Worm (Caenorhabditis elegans): Measurements from ENCODE around the gene lin-23.

lin-23 gene

ce11 chrII:6370110-6370509 lies 993 bp upstream of the lin-23 start (continued):
- TF ChIP-seq ztf-3 (GFP tag; optimal IDR thresholded peaks at IDR 0.05) (no peak), lin-26 (GFP tag; IDR thresholded peaks at IDR 0.05) (no peak), ceh-40 (GFP tag; IDR thresholded peaks at IDR 0.05) (no peak), attf-6 (GFP tag; IDR thresholded peaks at IDR 0.05) (0 out of 2 replicates have a peak, but pooled peaks have one; percentile 25), lsl-1 (GFP tag; optimal IDR thresholded peaks at IDR 0.05) (peak; percentile 75), attf-3 (GFP tag; conservative IDR thresholded peaks at IDR 0.05) (peak; percentile 45; the same call in 1 of the 2 replicates), lsy-27 (tag; optimal IDR thresholded peaks at IDR 0.05; ENCODE audit: borderline replicate concordance, insufficient read depth) (no peak), ztf-18 (tag; optimal IDR thresholded peaks at IDR 0.05) (peak; percentile 75), unc-130 (GFP tag; optimal IDR thresholded peaks at IDR 0.05) (peak; percentile 15), madf-8 (GFP tag; conservative IDR thresholded peaks at IDR 0.05) (peak; percentile 57), mes-4 (tag; optimal IDR thresholded peaks at IDR 0.05) (no peak), madf-10 (tag; optimal IDR thresholded peaks at IDR 0.05) (no peak)

DNA sequence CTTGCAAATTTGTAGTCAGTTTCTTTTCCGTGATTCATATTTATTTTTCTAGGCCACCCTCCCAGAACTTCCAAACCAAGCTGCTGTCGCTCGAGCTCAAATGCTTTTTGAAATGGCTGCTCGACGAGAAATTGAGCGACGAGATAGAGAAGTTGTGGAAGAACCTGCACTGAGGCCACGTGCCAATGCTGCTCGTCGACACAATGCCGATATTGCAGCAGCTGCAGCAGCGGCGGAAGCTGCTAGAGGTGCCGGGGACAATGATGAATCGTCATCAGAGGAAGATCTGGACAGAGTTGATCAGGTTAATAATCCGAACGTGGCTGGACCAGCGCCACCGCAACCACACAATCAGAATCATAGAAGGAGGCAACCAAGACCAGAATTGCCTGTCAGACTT lies 2.3 kb downstream of the lin-23 start:
- TF ChIP-seq ceh-58 (GFP tag; IDR thresholded peaks at IDR 0.05), result 0 out of 2 replicates have a peak, but pooled peaks have one; percentile 60
- peak; percentile 37; the same call in 1 of the 2 replicates for TF ChIP-seq egrh-3 (GFP tag; IDR thresholded peaks at IDR 0.05)
- TF ChIP-seq Y53G8AR.9 (GFP tag; conservative IDR thresholded peaks at IDR 0.05), result no peak
- TF ChIP-seq pha-4 (tag; optimal IDR thresholded peaks at IDR 0.05), result no peak
- TF ChIP-seq K11D2.4 (GFP tag; IDR thresholded peaks at IDR 0.05), result no peak
- no peak for TF ChIP-seq ceh-27 (GFP tag; optimal IDR thresholded peaks at IDR 0.05)
- TF ChIP-seq hmg-20 (GFP tag; IDR thresholded peaks at IDR 0.05), result no peak
- TF ChIP-seq mcd-1 (GFP tag; IDR thresholded peaks at IDR 0.05), result peak; percentile 40; the same call in 1 of the 2 replicates
- no peak for TF ChIP-seq ztf-6 (GFP tag; IDR thresholded peaks at IDR 0.05)
- TF ChIP-seq lag-1 (GFP tag; IDR thresholded peaks at IDR 0.05), result no peak
- TF ChIP-seq snpc-4 (GFP tag; optimal IDR thresholded peaks at IDR 0.05), result no peak
- TF ChIP-seq snpc-4 (tag; optimal IDR thresholded peaks at IDR 0.05), result no peak
- TF ChIP-seq F22D6.2 (tag; optimal IDR thresholded peaks at IDR 0.05), result no peak
- TF ChIP-seq sea-2 (GFP tag; IDR thresholded peaks at IDR 0.05), result no peak

ce11 chrII:6374646-6375045 lies 3.5 kb downstream of the lin-23 start:
- TF ChIP-seq C06A6.2 (GFP tag; conservative IDR thresholded peaks at IDR 0.05), result no peak
- 0 out of 2 replicates have a peak, but pooled peaks have one; percentile 6 for TF ChIP-seq ekl-4 (GFP tag; IDR thresholded peaks at IDR 0.05)
- TF ChIP-seq cebp-1 (GFP tag; IDR thresholded peaks at IDR 0.05), result no peak; the same call in 1 of the 2 replicates
- TF ChIP-seq cebp-1 (tag; optimal IDR thresholded peaks at IDR 0.05), result peak; percentile 83
- TF ChIP-seq madf-6 (GFP tag; IDR thresholded peaks at IDR 0.05), result peak; percentile 44; the same call in 1 of the 2 replicates
- TF ChIP-seq hrde-1 (tag; optimal IDR thresholded peaks at IDR 0.05; ENCODE audit: borderline replicate concordance), result peak; percentile 11
- no peak for TF ChIP-seq hlh-12 (tag; optimal IDR thresholded peaks at IDR 0.05)
- TF ChIP-seq nhr-80 (tag; optimal IDR thresholded peaks at IDR 0.05), result peak; percentile 81
- peak; percentile 27 for TF ChIP-seq attf-5 (GFP tag; optimal IDR thresholded peaks at IDR 0.05)
- TF ChIP-seq Y53G8AR.9 (GFP tag; conservative IDR thresholded peaks at IDR 0.05), result 0 out of 2 replicates have a peak, but pooled peaks have one; percentile 9
- TF ChIP-seq B0336.3 (GFP tag; IDR thresholded peaks at IDR 0.05), result peak; percentile 67
- peak; percentile 18; the same call in 1 of the 2 replicates for TF ChIP-seq mcd-1 (GFP tag; IDR thresholded peaks at IDR 0.05)
- peak; percentile 64 for TF ChIP-seq unc-62 (GFP tag; optimal IDR thresholded peaks at IDR 0.05)
- TF ChIP-seq F52B5.7 (tag; optimal IDR thresholded peaks at IDR 0.05), result no peak

All from whole organism, young adult.